Worm (Caenorhabditis elegans) whole organism, mixed stage, embryonic: Measurements from ENCODE around the gene ubxn-4.

Source experiments
- M03D4.4 ChIP-seq: sonication (generic microtip); optimal IDR thresholded peaks from 2 replicates; lab custom pipeline; 2017; ENCODE audit warnings: mild to moderate bottlenecking, missing genetic modification characterization, missing compliant biosample characterization
- blmp-1 ChIP-seq: fragments of 150-350 bp; optimal IDR thresholded peaks from 2 replicates; lab custom pipeline; 2014; ENCODE audit warnings: missing biosample characterization, missing genetic modification characterization
- elt-1 ChIP-seq: sonication (generic microtip); optimal IDR thresholded peaks from 2 replicates; lab custom pipeline; 2017; ENCODE audit warnings: missing genetic modification characterization, mild to moderate bottlenecking, missing compliant biosample characterization, antibody characterized with exemption, moderate library complexity, borderline replicate concordance; ENCODE audit not compliant: insufficient read depth
- elt-3 ChIP-seq: fragments of 150-350 bp; optimal IDR thresholded peaks from 2 replicates; lab custom pipeline; 2014; ENCODE audit warnings: missing biosample characterization, missing genetic modification characterization
- ham-2 ChIP-seq: fragments of 200-800 bp; sonication (Bioruptor generic); optimal IDR thresholded peaks from 2 replicates; lab custom pipeline; 2018; ENCODE audit warnings: mild to moderate bottlenecking, missing genetic modification characterization, missing compliant biosample characterization
- lin-13 ChIP-seq: fragments of 150-350 bp; optimal IDR thresholded peaks from 2 replicates; lab custom pipeline; 2014; ENCODE audit warnings: missing biosample characterization, missing genetic modification characterization
- mep-1 ChIP-seq: fragments of 150-350 bp; optimal IDR thresholded peaks from 2 replicates; lab custom pipeline; 2017; ENCODE audit warnings: missing biosample characterization, missing genetic modification reagents, missing genetic modification characterization, inconsistent platforms
- nhr-12 ChIP-seq: fragments of 150-350 bp; optimal IDR thresholded peaks from 2 replicates; lab custom pipeline; 2014; ENCODE audit warnings: missing biosample characterization, missing genetic modification characterization
- nhr-28 ChIP-seq: fragments of 150-350 bp; optimal IDR thresholded peaks from 2 replicates; lab custom pipeline; 2014; ENCODE audit warnings: missing biosample characterization, missing genetic modification characterization
- sem-2 ChIP-seq: fragments of 200-800 bp; sonication (Bioruptor generic); optimal IDR thresholded peaks from 2 replicates; lab custom pipeline; 2018; ENCODE audit warnings: mild to moderate bottlenecking, missing genetic modification characterization, missing compliant biosample characterization
- snpc-4 ChIP-seq: fragments of 150-350 bp; optimal IDR thresholded peaks from 2 replicates; lab custom pipeline; 2014; ENCODE audit warnings: missing biosample characterization, missing genetic modification characterization
- unc-39 ChIP-seq: fragments of 150-350 bp; optimal IDR thresholded peaks from 2 replicates; lab custom pipeline; 2014; ENCODE audit warnings: missing biosample characterization, missing genetic modification characterization
- unc-62 ChIP-seq: fragments of 150-350 bp; optimal IDR thresholded peaks from 2 replicates; lab custom pipeline; 2014; ENCODE audit warnings: missing biosample characterization, missing genetic modification reagents, missing genetic modification characterization

ce11 chrIII:8356407-8356881 lies 48.9 kb downstream of the ubxn-4 start:
- TF ChIP-seq blmp-1 (tag; lab: Kevin White, UChicago), result no peak
- no peak for TF ChIP-seq ham-2 (GFP tag; lab: Kevin White, UChicago)
- no peak for TF ChIP-seq elt-3 (tag; lab: Kevin White, UChicago)
- peak; percentile 71 for TF ChIP-seq unc-62 (GFP tag; lab: Kevin White, UChicago)
- TF ChIP-seq nhr-12 (tag; lab: Kevin White, UChicago), result no peak
- TF ChIP-seq sem-2 (GFP tag; lab: Kevin White, UChicago), result no peak
- TF ChIP-seq lin-13, result no peak
- no peak for TF ChIP-seq elt-1 (tag; lab: Kevin White, UChicago)
- peak; percentile 48 for TF ChIP-seq mep-1
- no peak for TF ChIP-seq snpc-4 (tag; lab: Kevin White, UChicago)
- TF ChIP-seq nhr-28, result no peak
- TF ChIP-seq M03D4.4 (tag; lab: Kevin White, UChicago), result peak; percentile 31
- no peak for TF ChIP-seq unc-39 (tag; lab: Kevin White, UChicago)
